Worm (Caenorhabditis elegans) whole organism, young adult: ENCODE data around the gene T02C1.1.

Experiments
- F37B4.10 ChIP-seq: fragments of 200-800 bp; sonication (Bioruptor generic); IDR thresholded peaks from 2 replicates; pipeline ENCODE4 v1.3.6; 2022; ENCODE audit warnings: missing genetic modification characterization, missing compliant biosample characterization
- Y79H2A.3 ChIP-seq: fragments of 200-800 bp; sonication (Bioruptor generic); conservative IDR thresholded peaks from 2 replicates; pipeline ENCODE4 v1.3.6; 2022; ENCODE audit warnings: missing genetic modification reagents, missing genetic modification characterization, missing compliant biosample characterization
- Y95B8A.8 ChIP-seq: fragments of 200-800 bp; sonication (Bioruptor generic); IDR thresholded peaks from 2 replicates; pipeline ENCODE4 v1.3.6; 2022; ENCODE audit warnings: missing genetic modification reagents, missing genetic modification characterization, missing compliant biosample characterization
- ama-1 ChIP-seq, 3 experiments: fragments of 150-350 bp in 1 of 3; sonication (generic microtip) in 2 of 3; optimal IDR thresholded peaks; 2 replicates each; lab custom pipeline; 2014 to 2018; ENCODE audit warnings: missing biosample characterization in 2 of 3, missing genetic modification characterization in 2 of 3, missing genetic modification reagents in 2 of 3
- cebp-2 ChIP-seq: fragments of 200-800 bp; sonication (Bioruptor generic); IDR thresholded peaks from 2 replicates; pipeline ENCODE4 v1.3.6; 2022; ENCODE audit warnings: missing genetic modification characterization, missing compliant biosample characterization
- ceh-79 ChIP-seq: sonication (generic microtip); optimal IDR thresholded peaks from 2 replicates; lab custom pipeline; 2017; ENCODE audit warnings: mild to moderate bottlenecking, missing genetic modification characterization, missing compliant biosample characterization
- chd-7 ChIP-seq: sonication (generic microtip); optimal IDR thresholded peaks from 2 replicates; lab custom pipeline; 2016; ENCODE audit warnings: mild to moderate bottlenecking, missing genetic modification characterization, moderate library complexity, missing compliant biosample characterization
- dox-1 ChIP-seq: fragments of 200-800 bp; sonication (Bioruptor generic); IDR thresholded peaks from 2 replicates; pipeline ENCODE4 v1.3.6; 2022; ENCODE audit warnings: missing genetic modification reagents, missing genetic modification characterization, missing compliant biosample characterization
- mel-28 ChIP-seq: sonication (generic microtip); optimal IDR thresholded peaks from 2 replicates; lab custom pipeline; 2016; ENCODE audit warnings: borderline replicate concordance, mild to moderate bottlenecking, missing genetic modification characterization, missing compliant biosample characterization
- nhr-90 ChIP-seq: sonication (generic microtip); optimal IDR thresholded peaks from 2 replicates; lab custom pipeline; 2016; ENCODE audit warnings: missing genotype, mild to moderate bottlenecking, missing genetic modification characterization, missing compliant biosample characterization
- sdz-38 ChIP-seq: sonication (generic microtip); optimal IDR thresholded peaks from 2 replicates; lab custom pipeline; 2016; ENCODE audit warnings: missing genotype, missing genetic modification characterization, missing compliant biosample characterization
- snpc-1.1 ChIP-seq: sonication (generic microtip); optimal IDR thresholded peaks from 2 replicates; lab custom pipeline; 2017; ENCODE audit warnings: missing genetic modification characterization, mild to moderate bottlenecking, missing compliant biosample characterization, antibody characterized with exemption, moderate library complexity, missing genotype, missing genetic modification reagents; ENCODE audit not compliant: insufficient read depth
- snpc-4 ChIP-seq, 5 experiments: fragments of 150-350 bp in 1 of 5; sonication (generic microtip) in 4 of 5; optimal IDR thresholded peaks; 2 replicates each; lab custom pipeline; 2014 to 2018; ENCODE audit warnings: missing genetic modification characterization in 5 of 5, missing biosample characterization in 3 of 5, antibody characterized with exemption in 2 of 5, mild to moderate bottlenecking in 2 of 5, missing compliant biosample characterization in 2 of 5, missing genotype in 2 of 5, moderate library complexity in 2 of 5, missing genetic modification reagents in 1 of 5
- unc-62 ChIP-seq: fragments of 150-350 bp; optimal IDR thresholded peaks from 2 replicates; lab custom pipeline; 2014; ENCODE audit warnings: missing biosample characterization, missing genetic modification reagents, missing genetic modification characterization

ce11 chrIII:9199605-9200004 is 47.7 kb upstream of the T02C1.1 start, which contains the start of gene ZC84.6:
- TF ChIP-seq Y79H2A.3 (GFP tag; lab: Robert Waterston, UW) (no peak), ceh-79 (tag; lab: Kevin White, UChicago) (no peak), sdz-38 (no peak), dox-1 (no peak), F37B4.10 (GFP tag; lab: Robert Waterston, UW) (no peak), mel-28 (tag; lab: Kevin White, UChicago) (no peak), ama-1 (optimal IDR thresholded peaks at IDR 0.05; lab: Kevin White, UChicago) (no peak), ama-1 (GFP tag; optimal IDR thresholded peaks at IDR 0.05; lab: Kevin White, UChicago) (no peak), snpc-4 (GFP tag; optimal IDR thresholded peaks at IDR 0.05; lab: Kevin White, UChicago) (no peak), snpc-4 (tag; optimal IDR thresholded peaks at IDR 0.05; lab: Kevin White, UChicago) (no peak), chd-7 (tag; lab: Kevin White, UChicago) (no peak), nhr-90 (tag; lab: Kevin White, UChicago) (no peak), cebp-2 (GFP tag; lab: Robert Waterston, UW) (no peak), unc-62 (GFP tag; lab: Kevin White, UChicago) (no peak), Y95B8A.8 (no peak), snpc-1.1 (tag; lab: Kevin White, UChicago) (no peak)
